Fruit fly (Drosophila melanogaster): ENCODE measurements around the gene yellow-c.

The yellow-c gene

DNA sequence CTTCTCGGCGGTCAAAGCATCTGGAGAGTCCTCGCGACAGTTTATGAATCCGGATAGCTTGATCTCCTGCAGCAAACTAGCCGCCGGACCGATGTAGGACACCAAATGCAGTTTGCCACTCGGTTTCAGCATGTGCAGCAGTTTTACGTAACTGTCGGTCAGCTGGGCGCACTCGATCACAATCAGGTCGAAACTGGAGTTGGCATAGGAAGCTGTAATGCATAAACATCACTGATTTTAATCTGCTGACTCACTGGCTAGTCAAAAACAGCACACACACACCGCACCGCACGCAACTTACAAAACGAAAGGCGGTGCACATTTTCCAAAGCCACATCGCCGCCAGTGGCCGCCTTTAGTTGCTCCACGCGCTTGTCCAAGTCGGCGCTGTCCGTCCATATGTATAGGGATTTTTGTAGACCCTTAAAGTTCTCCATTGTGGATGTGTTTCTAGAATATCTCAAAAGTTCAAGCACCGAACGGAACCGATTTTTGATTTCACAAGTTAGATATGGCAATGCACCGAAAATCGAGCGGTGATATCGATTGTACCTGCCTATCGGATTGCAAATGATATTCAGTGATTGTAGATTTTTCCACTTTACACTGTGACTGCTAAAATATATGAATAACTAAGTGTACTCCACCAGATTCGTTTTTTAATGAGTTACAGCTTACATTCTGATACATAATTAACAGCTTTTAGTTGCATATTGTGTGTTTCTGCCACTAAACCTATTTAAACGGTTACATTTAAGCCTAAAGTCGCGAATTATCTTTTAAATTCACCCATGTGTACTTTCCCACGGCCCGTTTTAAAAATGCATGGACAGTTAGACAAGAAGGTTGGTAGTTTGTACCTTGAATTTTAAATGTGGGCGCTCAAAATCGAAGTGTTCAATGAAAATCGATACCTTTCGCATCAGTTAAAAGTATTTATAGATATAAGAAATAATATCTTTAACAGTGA lies 3.4 kb downstream of the yellow-c start, which contains the start of gene CIAPIN1 (continued):
- no peak for TF ChIP-seq her (GFP tag; optimal IDR thresholded peaks at IDR 0.05)
- TF ChIP-seq D19A (tag; optimal IDR thresholded peaks at IDR 0.05): no peak
- TF ChIP-seq gem (tag; optimal IDR thresholded peaks at IDR 0.05): no peak
- peak; percentile 28 for TF ChIP-seq stwl (tag; optimal IDR thresholded peaks at IDR 0.05)
- no peak for TF ChIP-seq cg (GFP tag; optimal IDR thresholded peaks at IDR 0.05)
- no peak for TF ChIP-seq CG1233 (GFP tag; optimal IDR thresholded peaks at IDR 0.05)
- TF ChIP-seq CG7372 (GFP tag; IDR thresholded peaks at IDR 0.05): no peak
- TF ChIP-seq Hr51 (GFP tag; optimal IDR thresholded peaks at IDR 0.05): no peak
- no peak for TF ChIP-seq chn (GFP tag; optimal IDR thresholded peaks at IDR 0.05)
- no peak for TF ChIP-seq CG12236 (GFP tag; optimal IDR thresholded peaks at IDR 0.05)
- no peak for TF ChIP-seq psq (GFP tag; optimal IDR thresholded peaks at IDR 0.05)
- TF ChIP-seq CG12299 (tag; optimal IDR thresholded peaks at IDR 0.05): no peak
- TF ChIP-seq CG12155 (GFP tag; optimal IDR thresholded peaks at IDR 0.05): no peak
- TF ChIP-seq CG30020 (tag; optimal IDR thresholded peaks at IDR 0.05): peak; percentile 18
- no peak for TF ChIP-seq dimm (GFP tag; IDR thresholded peaks at IDR 0.05)
- TF ChIP-seq Eip74EF (GFP tag; optimal IDR thresholded peaks at IDR 0.05): no peak
- no peak for TF ChIP-seq CG14965 (GFP tag; optimal IDR thresholded peaks at IDR 0.05; ENCODE audit: borderline replicate concordance)
- no peak for TF ChIP-seq Lim3 (GFP tag; IDR thresholded peaks at IDR 0.05)
- TF ChIP-seq amos (GFP tag; IDR thresholded peaks at IDR 0.05; ENCODE audit: partially characterized antibody): peak; percentile 50
- no peak for TF ChIP-seq ranshi (GFP tag; IDR thresholded peaks at IDR 0.05)
- TF ChIP-seq Blimp-1 (GFP tag; optimal IDR thresholded peaks at IDR 0.05): no peak
- no peak for TF ChIP-seq mam (GFP tag; optimal IDR thresholded peaks at IDR 0.05)
- no peak for TF ChIP-seq zen2 (GFP tag; IDR thresholded peaks at IDR 0.05; ENCODE audit: partially characterized antibody)
- TF ChIP-seq Ets65A (GFP tag): no peak
- TF ChIP-seq CG18764 (GFP tag; optimal IDR thresholded peaks at IDR 0.05): no peak
- TF ChIP-seq CG10366 (GFP tag; IDR thresholded peaks at IDR 0.05): no peak
- no peak for TF ChIP-seq croc (GFP tag; conservative IDR thresholded peaks at IDR 0.05)
- peak; percentile 67; the same call in 2 of the 3 replicates for TF ChIP-seq CG6791 (GFP tag; IDR thresholded peaks at IDR 0.05; ENCODE audit: partially characterized antibody)
- TF ChIP-seq H15 (GFP tag; IDR thresholded peaks at IDR 0.05): no peak
- no peak for TF ChIP-seq CG4360 (GFP tag; IDR thresholded peaks at IDR 0.05)
- TF ChIP-seq grau (tag; optimal IDR thresholded peaks at IDR 0.05): no peak
- TF ChIP-seq ttk (GFP tag; IDR thresholded peaks at IDR 0.05): no peak
- no peak for TF ChIP-seq h (optimal IDR thresholded peaks at IDR 0.05)
- TF ChIP-seq Six4 (GFP tag; optimal IDR thresholded peaks at IDR 0.05): no peak
- TF ChIP-seq Opbp (GFP tag; IDR thresholded peaks at IDR 0.05; ENCODE audit: partially characterized antibody): peak; percentile 54; the same call in 2 of the 3 replicates
- TF ChIP-seq CG12769 (tag; optimal IDR thresholded peaks at IDR 0.05): no peak
- no peak for TF ChIP-seq shn (GFP tag; optimal IDR thresholded peaks at IDR 0.05)
- no peak for TF ChIP-seq ase (GFP tag; IDR thresholded peaks at IDR 0.05)
- TF ChIP-seq HHEX (GFP tag; optimal IDR thresholded peaks at IDR 0.05): no peak
- no peak for TF ChIP-seq nerfin-1 (tag; optimal IDR thresholded peaks at IDR 0.05)
- TF ChIP-seq CG15601 (tag; optimal IDR thresholded peaks at IDR 0.05): no peak
- TF ChIP-seq CG8281 (tag; optimal IDR thresholded peaks at IDR 0.05): no peak
- no peak for TF ChIP-seq Mrtf (GFP tag; IDR thresholded peaks at IDR 0.05)
- TF ChIP-seq CG16813 (GFP tag; IDR thresholded peaks at IDR 0.05; ENCODE audit: partially characterized antibody): peak; percentile 7; the same call in 2 of the 3 replicates
- no peak for TF ChIP-seq Stat92E (GFP tag; optimal IDR thresholded peaks at IDR 0.05)
- TF ChIP-seq bab2 (GFP tag; optimal IDR thresholded peaks at IDR 0.05): no peak
- TF ChIP-seq CG5245 (GFP tag; optimal IDR thresholded peaks at IDR 0.05): no peak
- TF ChIP-seq z (GFP tag; IDR thresholded peaks at IDR 0.05): no peak

Data from whole organism, embryonic.